Worm (Caenorhabditis elegans) whole organism, young adult: ENCODE data around the gene ced-7.

Experiments used
- B0035.1 ChIP-seq: sonication (generic microtip); optimal IDR thresholded peaks from 2 replicates; lab custom pipeline; 2016; ENCODE audit warnings: missing genetic modification characterization, mild to moderate bottlenecking, missing compliant biosample characterization, missing genotype, missing genetic modification reagents
- D2030.7 ChIP-seq: fragments of 200-800 bp; sonication (Bioruptor generic); IDR thresholded peaks from 2 replicates; pipeline ENCODE4 v1.3.6; 2022; ENCODE audit warnings: missing genetic modification reagents, missing genetic modification characterization, missing compliant biosample characterization
- T26A5.8 ChIP-seq: sonication (generic microtip); optimal IDR thresholded peaks from 2 replicates; lab custom pipeline; 2016; ENCODE audit warnings: missing genetic modification characterization, missing compliant biosample characterization
- hlh-26 ChIP-seq: fragments of 200-800 bp; sonication (Bioruptor generic); conservative IDR thresholded peaks from 2 replicates; pipeline ENCODE4 v1.3.6; 2022; ENCODE audit warnings: missing genetic modification reagents, missing genetic modification characterization, missing compliant biosample characterization
- nhr-90 ChIP-seq: sonication (generic microtip); optimal IDR thresholded peaks from 2 replicates; lab custom pipeline; 2016; ENCODE audit warnings: missing genotype, mild to moderate bottlenecking, missing genetic modification characterization, missing compliant biosample characterization
- pbrm-1 ChIP-seq: fragments of 200-800 bp; sonication (Bioruptor generic); IDR thresholded peaks from 2 replicates; pipeline ENCODE4 v1.3.6; 2022; ENCODE audit warnings: missing genetic modification reagents, missing genetic modification characterization, missing compliant biosample characterization

ce11 chrIII:9615114-9615513 is 35.2 kb upstream of the ced-7 start:
- TF ChIP-seq nhr-90 (tag; lab: Kevin White, UChicago) (no peak), hlh-26 (GFP tag; lab: Robert Waterston, UW) (no peak), D2030.7 (GFP tag; lab: Robert Waterston, UW) (no peak; the same call in 1 of the 2 replicates), B0035.1 (tag; lab: Kevin White, UChicago) (no peak), T26A5.8 (tag; lab: Kevin White, UChicago) (no peak), pbrm-1 (GFP tag; lab: Robert Waterston, UW) (peak; percentile 64)
